Fruit fly (Drosophila melanogaster) whole organism, pupa: ENCODE measurements around the gene CG6441.

Experiments used
- CG14655 ChIP-seq: fragments of 200-800 bp; sonication (Bioruptor generic); optimal IDR thresholded peaks from 3 replicates; lab custom pipeline; 2017; ENCODE audit warnings: mild to moderate bottlenecking, missing biosample characterization, missing genetic modification reagents, missing genetic modification characterization
- CG9948 ChIP-seq: fragments of 200-800 bp; sonication (Bioruptor generic); optimal IDR thresholded peaks from 2 replicates; lab custom pipeline; 2018; ENCODE audit warnings: missing biosample characterization, mild to moderate bottlenecking, missing genetic modification characterization, moderate library complexity
- Ets98B ChIP-seq: fragments of 200-800 bp; sonication (Bioruptor generic); IDR thresholded peaks from 2 replicates; pipeline ENCODE4 v1.3.6; 2022; ENCODE audit warnings: missing biosample characterization, missing genetic modification characterization
- Snoo ChIP-seq: fragments of 200-800 bp; sonication (Bioruptor generic); optimal IDR thresholded peaks from 3 replicates; lab custom pipeline; 2017; ENCODE audit warnings: missing biosample characterization, mild to moderate bottlenecking, missing genetic modification characterization, inconsistent platforms

- TF ChIP-seq Ets98B (no peak), Snoo (tag; lab: Kevin White, UChicago) (no peak), CG9948 (tag; lab: Kevin White, UChicago) (no peak), CG14655 (GFP tag; lab: Kevin White, UChicago) (no peak)
These were observed 32.4 kb upstream of the CG6441 start for dm6 chr2L:7442106-7442505.
